Worm (Caenorhabditis elegans): ENCODE measurements around the gene rpl-43.

DNA sequence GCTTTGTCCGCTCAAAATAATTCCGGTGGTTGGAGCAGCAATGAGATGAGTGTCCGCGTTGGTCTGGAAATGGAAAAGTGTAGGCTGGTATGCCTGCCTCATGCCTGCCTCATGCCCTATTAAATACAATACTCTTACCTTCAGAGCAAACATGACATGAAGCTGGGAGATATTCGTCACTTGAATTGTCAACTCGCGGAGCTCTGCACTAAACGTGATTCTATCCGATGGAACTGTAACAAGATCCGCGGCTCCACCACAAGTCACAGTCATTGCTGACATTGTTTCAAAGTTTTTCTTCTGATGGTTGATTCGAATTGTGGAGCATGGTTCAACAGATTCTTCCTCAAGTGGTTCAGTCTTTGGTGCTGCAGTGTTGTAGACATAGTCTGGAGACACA is 18.1 kb downstream of the rpl-43 start:
- TF ChIP-seq pha-4 (tag; optimal IDR thresholded peaks at IDR 0.05) (no peak), ama-1 (optimal IDR thresholded peaks at IDR 0.05) (no peak), lin-39 (tag; optimal IDR thresholded peaks at IDR 0.05) (no peak), nhr-28 (tag; optimal IDR thresholded peaks at IDR 0.05) (no peak), egl-5 (tag; optimal IDR thresholded peaks at IDR 0.05) (no peak), skn-1 (tag; optimal IDR thresholded peaks at IDR 0.05) (no peak), mdl-1 (tag; optimal IDR thresholded peaks at IDR 0.05) (no peak), pqm-1 (tag; optimal IDR thresholded peaks at IDR 0.05) (no peak), nhr-77 (tag; optimal IDR thresholded peaks at IDR 0.05) (no peak)

All from whole organism, L3 larva.